Fruit fly (Drosophila melanogaster): ENCODE results near the gene CG43218.

DNA sequence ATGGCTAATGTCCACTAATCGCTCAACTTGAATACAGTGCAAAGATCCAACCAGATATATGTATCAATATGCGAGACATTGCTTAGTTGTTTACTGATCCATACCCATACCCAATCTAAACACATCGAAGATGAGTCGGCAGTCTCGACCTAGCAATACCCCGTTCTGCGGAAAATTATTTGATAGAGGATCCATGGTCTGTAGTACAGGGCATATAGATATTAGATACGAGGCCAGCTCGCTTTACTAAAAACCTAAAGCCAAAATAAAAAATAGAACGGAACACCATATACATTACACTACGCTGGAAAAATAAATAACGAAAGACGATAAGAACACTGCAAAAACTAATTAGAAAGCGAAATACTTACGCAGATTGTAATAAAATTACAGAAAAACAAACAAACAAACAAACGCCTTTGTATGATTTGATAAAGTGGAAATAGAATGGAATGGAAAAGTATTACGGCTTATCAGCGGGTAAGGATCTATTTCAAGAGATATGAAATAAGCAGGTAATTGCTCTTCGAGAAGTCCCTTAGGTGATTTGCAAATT lies 8.4 kb downstream of the CG43218 start:
- TF ChIP-seq CG32121 (GFP tag; IDR thresholded peaks at IDR 0.05) = no peak
- no peak for TF ChIP-seq CG34367 (tag; optimal IDR thresholded peaks at IDR 0.05)

All from whole organism, pupa.